Worm (Caenorhabditis elegans): Measurements from ENCODE around the gene C18A11.4.

C18A11.4 gene

ce11 chrX:8089916-8090315, 44.6 kb downstream of the C18A11.4 start (continued):
- no peak for TF ChIP-seq C16A3.4 (tag; optimal IDR thresholded peaks at IDR 0.05)
- peak; percentile 81 for TF ChIP-seq nhr-71 (tag; optimal IDR thresholded peaks at IDR 0.05)
- peak; percentile 41 for TF ChIP-seq tbx-2 (tag; optimal IDR thresholded peaks at IDR 0.05)
- TF ChIP-seq ceh-90 (tag; optimal IDR thresholded peaks at IDR 0.05), result no peak
- no peak for TF ChIP-seq sup-37 (GFP tag; optimal IDR thresholded peaks at IDR 0.05)
- no peak for TF ChIP-seq egl-27 (tag; optimal IDR thresholded peaks at IDR 0.05)

All from whole organism, L1 larva.